Worm (Caenorhabditis elegans) whole organism, L1 larva: Measurements from ENCODE around the gene nstp-10.

Experiments used
- C04F5.9 ChIP-seq: sonication (generic microtip); optimal IDR thresholded peaks from 2 replicates; lab custom pipeline; 2016; ENCODE audit warnings: missing genetic modification characterization, missing compliant biosample characterization
- C16A3.4 ChIP-seq: fragments of 150-350 bp; optimal IDR thresholded peaks from 2 replicates; lab custom pipeline; 2014; ENCODE audit warnings: missing biosample characterization, missing genetic modification characterization
- C34B4.2 ChIP-seq: sonication (generic microtip); optimal IDR thresholded peaks from 2 replicates; lab custom pipeline; 2017; ENCODE audit warnings: mild to moderate bottlenecking, missing genetic modification characterization, missing compliant biosample characterization
- Y116A8C.19 ChIP-seq: sonication (generic microtip); optimal IDR thresholded peaks from 2 replicates; lab custom pipeline; 2016; ENCODE audit warnings: missing compliant biosample characterization, missing genetic modification characterization, borderline replicate concordance
- aly-2 ChIP-seq: fragments of 150-350 bp; optimal IDR thresholded peaks from 2 replicates; lab custom pipeline; 2014; ENCODE audit warnings: missing biosample characterization, missing genetic modification characterization
- ama-1 ChIP-seq: fragments of 150-350 bp; optimal IDR thresholded peaks from 2 replicates; lab custom pipeline; 2014
- blmp-1 ChIP-seq: fragments of 150-350 bp; optimal IDR thresholded peaks from 2 replicates; lab custom pipeline; 2014; ENCODE audit warnings: missing biosample characterization, missing genetic modification characterization
- ceh-63 ChIP-seq: fragments of 200-800 bp; sonication (Bioruptor generic); optimal IDR thresholded peaks from 2 replicates; lab custom pipeline; 2018; ENCODE audit warnings: mild to moderate bottlenecking, missing genetic modification characterization, missing compliant biosample characterization
- ceh-8 ChIP-seq: fragments of 200-800 bp; sonication (Bioruptor generic); optimal IDR thresholded peaks from 2 replicates; lab custom pipeline; 2018; ENCODE audit warnings: mild to moderate bottlenecking, missing genetic modification characterization, moderate library complexity, missing compliant biosample characterization
- ceh-82 ChIP-seq, 3 experiments: fragments of 150-350 bp in 1 of 3; sonication (generic microtip) in 2 of 3; optimal IDR thresholded peaks; 2 replicates each; lab custom pipeline; 2014 to 2017; ENCODE audit warnings: missing biosample characterization in 3 of 3, missing genetic modification characterization in 3 of 3
- ceh-90 ChIP-seq: sonication (generic microtip); optimal IDR thresholded peaks from 2 replicates; lab custom pipeline; 2016; ENCODE audit warnings: missing genetic modification characterization, missing compliant biosample characterization
- ces-1 ChIP-seq: fragments of 150-350 bp; optimal IDR thresholded peaks from 2 replicates; lab custom pipeline; 2014; ENCODE audit warnings: missing biosample characterization, missing genetic modification reagents, missing genetic modification characterization
- dpl-1 ChIP-seq, 3 experiments: fragments of 150-350 bp in 2 of 3; sonication (generic microtip) in 1 of 3; optimal IDR thresholded peaks; 2 replicates each; lab custom pipeline; 2014 to 2017; ENCODE audit warnings: missing biosample characterization in 3 of 3, missing genetic modification characterization in 3 of 3, missing genetic modification reagents in 3 of 3
- dsc-1 ChIP-seq: sonication (generic microtip); optimal IDR thresholded peaks from 2 replicates; lab custom pipeline; 2016; ENCODE audit warnings: mild to moderate bottlenecking, missing genetic modification characterization, missing compliant biosample characterization
- egl-13 ChIP-seq: sonication (generic microtip); optimal IDR thresholded peaks from 2 replicates; lab custom pipeline; 2016; ENCODE audit warnings: missing genotype, missing genetic modification reagents, missing genetic modification characterization, missing compliant biosample characterization
- elt-3 ChIP-seq, 6 experiments: fragments of 150-350 bp in 1 of 6; sonication (generic microtip); optimal IDR thresholded peaks; 2 replicates each; lab custom pipeline; 2017 to 2018; ENCODE audit warnings: missing biosample characterization in 6 of 6, missing genetic modification characterization in 6 of 6, inconsistent platforms in 1 of 6
- fkh-10 ChIP-seq: sonication (generic microtip); optimal IDR thresholded peaks from 2 replicates; lab custom pipeline; 2017; ENCODE audit warnings: missing biosample characterization, missing genetic modification reagents, missing genetic modification characterization
- grh-1 ChIP-seq: fragments of 200-800 bp; sonication (Bioruptor generic); IDR thresholded peaks from 2 replicates; pipeline ENCODE4 v1.3.6; 2022; ENCODE audit warnings: missing genetic modification reagents, missing genetic modification characterization, missing compliant biosample characterization
- hlh-4 ChIP-seq: sonication (generic microtip); optimal IDR thresholded peaks from 2 replicates; lab custom pipeline; 2016; ENCODE audit warnings: mild to moderate bottlenecking, missing genetic modification characterization, missing compliant biosample characterization
- irx-1 ChIP-seq: sonication (generic microtip); optimal IDR thresholded peaks from 2 replicates; lab custom pipeline; 2016; ENCODE audit warnings: missing genetic modification characterization, missing compliant biosample characterization
- isw-1 ChIP-seq: fragments of 200-800 bp; sonication (Bioruptor generic); IDR thresholded peaks from 2 replicates; pipeline ENCODE4 v1.3.6; 2022; ENCODE audit warnings: missing genetic modification characterization, missing compliant biosample characterization
- jun-1 ChIP-seq: fragments of 150-350 bp; optimal IDR thresholded peaks from 2 replicates; lab custom pipeline; 2014; ENCODE audit warnings: missing biosample characterization, missing genetic modification reagents, missing genetic modification characterization
- lin-14 ChIP-seq: fragments of 200-800 bp; sonication (Bioruptor generic); optimal IDR thresholded peaks from 2 replicates; lab custom pipeline; 2018; ENCODE audit warnings: mild to moderate bottlenecking, missing genetic modification characterization, moderate library complexity, missing compliant biosample characterization
- lin-15B ChIP-seq: fragments of 150-350 bp; sonication (generic microtip); optimal IDR thresholded peaks from 3 replicates; lab custom pipeline; 2014; ENCODE audit warnings: missing biosample characterization, missing genetic modification characterization
- lin-35 ChIP-seq, 2 experiments: fragments of 150-350 bp; optimal IDR thresholded peaks; 2 replicates each; lab custom pipeline; 2014; ENCODE audit warnings: missing biosample characterization in 2 of 2, missing genetic modification characterization in 2 of 2, missing genetic modification reagents in 2 of 2
- lin-39 ChIP-seq: fragments of 150-350 bp; optimal IDR thresholded peaks from 2 replicates; lab custom pipeline; 2014; ENCODE audit warnings: missing biosample characterization, missing genetic modification reagents, missing genetic modification characterization
- lir-3 ChIP-seq: sonication (generic microtip); optimal IDR thresholded peaks from 2 replicates; lab custom pipeline; 2016; ENCODE audit warnings: mild to moderate bottlenecking, missing genetic modification characterization, moderate library complexity, missing compliant biosample characterization; ENCODE audit not compliant: poor library complexity
- lsy-2 ChIP-seq, 2 experiments: fragments of 150-350 bp; optimal IDR thresholded peaks; 2 replicates each; lab custom pipeline; 2014; ENCODE audit warnings: missing biosample characterization in 2 of 2, missing genetic modification characterization in 2 of 2
- mab-9 ChIP-seq: fragments of 200-800 bp; sonication (Bioruptor generic); IDR thresholded peaks from 2 replicates; pipeline ENCODE4 v1.3.6; 2022; ENCODE audit warnings: missing genetic modification reagents, missing genetic modification characterization, missing compliant biosample characterization
- mdl-1 ChIP-seq, 2 experiments: fragments of 150-350 bp; optimal IDR thresholded peaks; 2 replicates each; lab custom pipeline; 2014 to 2017; ENCODE audit warnings: missing biosample characterization in 2 of 2, missing genetic modification characterization in 2 of 2, inconsistent platforms in 1 of 2
- mef-2 ChIP-seq: fragments of 150-350 bp; optimal IDR thresholded peaks from 2 replicates; lab custom pipeline; 2014; ENCODE audit warnings: missing biosample characterization, missing genetic modification characterization
- mep-1 ChIP-seq: fragments of 150-350 bp; optimal IDR thresholded peaks from 2 replicates; lab custom pipeline; 2014; ENCODE audit warnings: missing biosample characterization, missing genetic modification characterization
- nhr-11 ChIP-seq: fragments of 150-350 bp; optimal IDR thresholded peaks from 2 replicates; lab custom pipeline; 2014; ENCODE audit warnings: missing biosample characterization, missing genetic modification characterization
- nhr-12 ChIP-seq: sonication (generic microtip); optimal IDR thresholded peaks from 2 replicates; lab custom pipeline; 2017; ENCODE audit warnings: missing biosample characterization, missing genetic modification characterization
- nhr-19 ChIP-seq: fragments of 200-800 bp; sonication (Bioruptor generic); conservative IDR thresholded peaks from 2 replicates; pipeline ENCODE4 v1.3.6; 2022; ENCODE audit warnings: missing genetic modification characterization, missing compliant biosample characterization
- nhr-20 ChIP-seq: sonication (generic microtip); optimal IDR thresholded peaks from 2 replicates; lab custom pipeline; 2016; ENCODE audit warnings: mild to moderate bottlenecking, missing genetic modification characterization, missing compliant biosample characterization
- nhr-28 ChIP-seq: fragments of 150-350 bp; optimal IDR thresholded peaks from 2 replicates; lab custom pipeline; 2014; ENCODE audit warnings: missing biosample characterization, missing genetic modification characterization
- nhr-47 ChIP-seq: sonication (generic microtip); optimal IDR thresholded peaks from 2 replicates; lab custom pipeline; 2016; ENCODE audit warnings: mild to moderate bottlenecking, missing genetic modification characterization, moderate library complexity, missing compliant biosample characterization
- nhr-71 ChIP-seq: sonication (generic microtip); optimal IDR thresholded peaks from 2 replicates; lab custom pipeline; 2016; ENCODE audit warnings: mild to moderate bottlenecking, missing genetic modification characterization, moderate library complexity, missing compliant biosample characterization
- nhr-76 ChIP-seq: sonication (generic microtip); optimal IDR thresholded peaks from 2 replicates; lab custom pipeline; 2017; ENCODE audit warnings: missing biosample characterization, missing genetic modification characterization
- nhr-77 ChIP-seq: fragments of 150-350 bp; optimal IDR thresholded peaks from 2 replicates; lab custom pipeline; 2014; ENCODE audit warnings: missing biosample characterization, missing genetic modification characterization
- nhr-84 ChIP-seq: sonication (generic microtip); optimal IDR thresholded peaks from 2 replicates; lab custom pipeline; 2017; ENCODE audit warnings: missing biosample characterization, missing genetic modification characterization
- nhr-85 ChIP-seq: sonication (generic microtip); peaks from one replicate; lab custom pipeline; 2016; ENCODE audit warnings: missing genetic modification characterization, inconsistent platforms, missing compliant biosample characterization
- pag-3 ChIP-seq: sonication (generic microtip); optimal IDR thresholded peaks from 2 replicates; lab custom pipeline; 2017; ENCODE audit warnings: missing genetic modification characterization, mild to moderate bottlenecking, missing compliant biosample characterization, antibody characterized with exemption, borderline replicate concordance; ENCODE audit not compliant: insufficient read depth
- pax-3 ChIP-seq: fragments of 200-800 bp; sonication (Bioruptor generic); optimal IDR thresholded peaks from 2 replicates; lab custom pipeline; 2018; ENCODE audit warnings: mild to moderate bottlenecking, missing genetic modification characterization, moderate library complexity, missing compliant biosample characterization
- pqm-1 ChIP-seq: sonication (generic microtip); optimal IDR thresholded peaks from 3 replicates; lab custom pipeline; 2017; ENCODE audit warnings: missing biosample characterization, missing genetic modification characterization
- rnt-1 ChIP-seq: sonication (generic microtip); optimal IDR thresholded peaks from 2 replicates; lab custom pipeline; 2016; ENCODE audit warnings: mild to moderate bottlenecking, missing genetic modification characterization, moderate library complexity, missing compliant biosample characterization
- skn-1 ChIP-seq: fragments of 150-350 bp; optimal IDR thresholded peaks from 2 replicates; lab custom pipeline; 2014; ENCODE audit warnings: missing biosample characterization, missing genetic modification characterization
- snu-23 ChIP-seq: sonication (generic microtip); optimal IDR thresholded peaks from 2 replicates; lab custom pipeline; 2016; ENCODE audit warnings: missing genetic modification characterization, missing compliant biosample characterization
- sox-4 ChIP-seq: sonication (generic microtip); optimal IDR thresholded peaks from 2 replicates; lab custom pipeline; 2016; ENCODE audit warnings: missing genetic modification characterization, missing compliant biosample characterization
- sptf-1 ChIP-seq: fragments of 150-350 bp; optimal IDR thresholded peaks from 2 replicates; lab custom pipeline; 2014; ENCODE audit warnings: missing biosample characterization, missing genetic modification characterization
- tbx-2 ChIP-seq: sonication (generic microtip); optimal IDR thresholded peaks from 2 replicates; lab custom pipeline; 2016; ENCODE audit warnings: missing genetic modification characterization, missing compliant biosample characterization
- zag-1 ChIP-seq: fragments of 150-350 bp; optimal IDR thresholded peaks from 2 replicates; lab custom pipeline; 2014; ENCODE audit warnings: missing biosample characterization, missing genetic modification characterization

Gene nstp-10

DNA sequence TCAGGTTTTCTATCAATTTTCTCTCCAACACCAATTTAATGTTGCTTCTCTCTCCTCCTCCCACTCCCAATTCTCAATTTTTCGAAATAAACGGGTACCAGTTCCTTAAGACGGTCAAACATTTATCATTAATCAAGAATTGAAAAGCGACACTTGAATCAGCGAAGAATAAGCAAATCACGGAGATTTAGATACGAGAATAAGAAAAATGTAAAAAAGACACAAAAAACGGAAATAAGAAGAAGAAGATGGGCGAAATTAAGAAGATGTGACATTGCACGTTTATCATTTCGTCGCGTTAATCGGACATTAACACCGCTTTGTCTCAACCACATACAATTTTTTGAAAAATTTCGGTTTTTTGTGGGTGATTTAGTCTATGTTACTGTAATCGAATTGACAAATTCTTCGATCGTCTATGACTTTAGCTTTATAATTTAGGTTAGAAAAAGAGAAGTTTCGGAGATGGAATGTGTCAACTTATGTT, 45.1 kb downstream of the nstp-10 start, which contains the start of gene haao-1:
Gene haao-1 (plus strand): TSS at position 437 of the 487 bp plus-strand sequence.
- TF ChIP-seq nhr-28 (tag; lab: Kevin White, UChicago) (no peak), nhr-71 (tag; lab: Kevin White, UChicago) (peak; percentile 36), irx-1 (tag; lab: Kevin White, UChicago) (no peak), mdl-1 (tag; optimal IDR thresholded peaks at IDR 0.05; lab: Kevin White, UChicago) (no peak), nhr-11 (tag; lab: Kevin White, UChicago) (no peak), Y116A8C.19 (no peak), sox-4 (tag; lab: Kevin White, UChicago) (no peak), pax-3 (tag; lab: Kevin White, UChicago) (no peak), aly-2 (tag; lab: Kevin White, UChicago) (no peak), ceh-90 (tag; lab: Kevin White, UChicago) (no peak), C16A3.4 (tag; lab: Kevin White, UChicago) (no peak), nhr-84 (tag; lab: Kevin White, UChicago) (no peak), nhr-20 (tag; lab: Kevin White, UChicago) (peak; percentile 20), ceh-8 (GFP tag; lab: Kevin White, UChicago) (no peak), nhr-47 (tag; lab: Kevin White, UChicago) (no peak), nhr-85 (peak; percentile 77), mep-1 (peak; percentile 30), nhr-76 (no peak), lin-35 (GFP tag; optimal IDR thresholded peaks at IDR 0.05; lab: Kevin White, UChicago) (no peak), C04F5.9 (no peak), pqm-1 (tag; lab: Kevin White, UChicago) (no peak), mef-2 (tag; lab: Kevin White, UChicago) (no peak), jun-1 (tag; lab: Kevin White, UChicago) (no peak), dsc-1 (tag; lab: Kevin White, UChicago) (no peak), lsy-2 (tag; optimal IDR thresholded peaks at IDR 0.05; lab: Kevin White, UChicago) (no peak), lin-39 (no peak), ceh-63 (no peak), sptf-1 (tag; lab: Kevin White, UChicago) (no peak), pag-3 (tag; lab: Kevin White, UChicago) (no peak), lin-14 (GFP tag; lab: Kevin White, UChicago) (peak; percentile 57), blmp-1 (tag; lab: Kevin White, UChicago) (peak; percentile 69), fkh-10 (GFP tag; lab: Kevin White, UChicago) (no peak), elt-3 (tag; optimal IDR thresholded peaks at IDR 0.05; lab: Kevin White, UChicago) (peak in 1 of 6 experiments; percentile 57), ceh-82 (tag; optimal IDR thresholded peaks at IDR 0.05; lab: Kevin White, UChicago) (no peak), lin-15B (tag; lab: Kevin White, UChicago) (no peak), lir-3 (no peak), grh-1 (GFP tag; lab: Robert Waterston, UW) (no peak), C34B4.2 (tag; lab: Kevin White, UChicago) (no peak), snu-23 (GFP tag; lab: Kevin White, UChicago) (no peak), zag-1 (no peak), nhr-77 (tag; lab: Kevin White, UChicago) (no peak), ces-1 (GFP tag; lab: Kevin White, UChicago) (no peak), tbx-2 (tag; lab: Kevin White, UChicago) (peak; percentile 23), egl-13 (no peak), dpl-1 (GFP tag; optimal IDR thresholded peaks at IDR 0.05; lab: Kevin White, UChicago) (no peak), isw-1 (GFP tag; lab: Robert Waterston, UW) (no peak), nhr-12 (tag; lab: Kevin White, UChicago) (no peak), skn-1 (tag; lab: Kevin White, UChicago) (no peak), hlh-4 (no peak), nhr-19 (GFP tag; lab: Robert Waterston, UW) (no peak), rnt-1 (no peak), mab-9 (GFP tag; lab: Robert Waterston, UW) (no peak), ama-1 (no peak)
